Worm (Caenorhabditis elegans): ENCODE results near the gene mog-3.

- TF ChIP-seq ceh-82 (tag; optimal IDR thresholded peaks at IDR 0.05) (no peak), nhr-25 (tag; optimal IDR thresholded peaks at IDR 0.05; ENCODE audit: borderline replicate concordance, insufficient read depth) (no peak), mep-1 (tag; optimal IDR thresholded peaks at IDR 0.05) (peak; percentile 38), nhr-77 (tag; optimal IDR thresholded peaks at IDR 0.05) (peak; percentile 83), dpl-1 (GFP tag; optimal IDR thresholded peaks at IDR 0.05) (no peak), hif-1 (tag; optimal IDR thresholded peaks at IDR 0.05) (no peak), hlh-30 (tag; optimal IDR thresholded peaks at IDR 0.05; ENCODE audit: insufficient read depth) (no peak), skn-1 (tag; optimal IDR thresholded peaks at IDR 0.05) (no peak)
These were observed 39.9 kb upstream of the mog-3 start for ce11 chrIII:5268486-5268885.
